Fruit fly (Drosophila melanogaster) whole organism: ENCODE measurements around the gene CG10565.

Source experiments
- CG8478 ChIP-seq: fragments of >200 bp; optimal IDR thresholded peaks from 2 replicates; lab custom pipeline; 2018; ENCODE audit warnings: inconsistent platforms
- Dll ChIP-seq: fragments of >200 bp; optimal IDR thresholded peaks from 2 replicates; lab custom pipeline; 2017
- EcR ChIP-seq, 2 experiments: fragments of >200 bp; optimal IDR thresholded peaks; 2 replicates each; lab custom pipeline; 2017; ENCODE audit warnings: missing biosample characterization in 2 of 2, missing genetic modification characterization in 2 of 2, missing genetic modification reagents in 2 of 2
- pan ChIP-seq: fragments of >200 bp; optimal IDR thresholded peaks from 2 replicates; lab custom pipeline; 2017
- psq ChIP-seq: fragments of >200 bp; optimal IDR thresholded peaks from 2 replicates; lab custom pipeline; 2017
- usp ChIP-seq: fragments of >200 bp; optimal IDR thresholded peaks from 2 replicates; lab custom pipeline; 2017; ENCODE audit warnings: missing biosample characterization, missing genetic modification characterization, mixed read lengths

- no peak for TF ChIP-seq EcR (GFP tag; optimal IDR thresholded peaks at IDR 0.05; lab: Kevin White, UChicago)
- TF ChIP-seq usp (GFP tag; lab: Kevin White, UChicago) = no peak
- no peak for TF ChIP-seq pan
- no peak for TF ChIP-seq CG8478 (lab: Kevin White, UChicago)
- TF ChIP-seq psq (lab: Kevin White, UChicago) = no peak
- no peak for TF ChIP-seq Dll
Measured at dm6 chr3L:21176276-21176934, 40.3 kb upstream of the CG10565 start.
